Worm (Caenorhabditis elegans): ENCODE measurements around the gene C04C11.25.

Gene C04C11.25

ce11 chrX:14015808-14016207, 542 bp upstream of the C04C11.25 start (continued):
- TF ChIP-seq nhr-21 (tag; optimal IDR thresholded peaks at IDR 0.05), result peak; percentile 78
- peak; percentile 67 for TF ChIP-seq zag-1 (tag; optimal IDR thresholded peaks at IDR 0.05)
- peak; percentile 83 for TF ChIP-seq crh-2 (tag; optimal IDR thresholded peaks at IDR 0.05)
- TF ChIP-seq F13H6.1 (tag; optimal IDR thresholded peaks at IDR 0.05), result peak; percentile 79
- peak; percentile 53 for TF ChIP-seq sem-4 (tag; optimal IDR thresholded peaks at IDR 0.05)

- TF ChIP-seq unc-62 (GFP tag; optimal IDR thresholded peaks at IDR 0.05), result no peak
- no peak for TF ChIP-seq unc-55 (GFP tag; optimal IDR thresholded peaks at IDR 0.05)
- TF ChIP-seq lin-39 (tag; optimal IDR thresholded peaks at IDR 0.05), result no peak
- TF ChIP-seq sem-4 (tag; optimal IDR thresholded peaks at IDR 0.05), result no peak
- TF ChIP-seq peb-1 (tag; optimal IDR thresholded peaks at IDR 0.05), result no peak
- no peak for TF ChIP-seq fos-1 (tag; optimal IDR thresholded peaks at IDR 0.05)
- no peak for TF ChIP-seq mbf-1 (tag; optimal IDR thresholded peaks at IDR 0.05)
- TF ChIP-seq ztf-4 (tag; optimal IDR thresholded peaks at IDR 0.05), result no peak
- TF ChIP-seq nhr-25 (tag; optimal IDR thresholded peaks at IDR 0.05), result no peak
Measured at ce11 chrX:14012417-14012816, 2.8 kb downstream of the C04C11.25 start, which contains the start of gene tbc-19. Gene tbc-19 (minus strand): TSS chrX:14012517.

ce11 chrX:14008130-14008529, 7.1 kb downstream of the C04C11.25 start:
- TF ChIP-seq blmp-1 (tag; optimal IDR thresholded peaks at IDR 0.05; ENCODE audit: insufficient read depth) (no peak), R02D3.7 (tag; optimal IDR thresholded peaks at IDR 0.05) (no peak), lin-13 (GFP tag; optimal IDR thresholded peaks at IDR 0.05) (no peak), elt-3 (tag; optimal IDR thresholded peaks at IDR 0.05) (no peak), F13H6.1 (tag; optimal IDR thresholded peaks at IDR 0.05) (no peak), Y55F3AM.14 (GFP tag; optimal IDR thresholded peaks at IDR 0.05) (no peak), lsy-2 (tag; optimal IDR thresholded peaks at IDR 0.05) (no peak), dmd-4 (tag; optimal IDR thresholded peaks at IDR 0.05) (no peak), nhr-11 (tag; optimal IDR thresholded peaks at IDR 0.05) (no peak), zag-1 (tag; optimal IDR thresholded peaks at IDR 0.05) (no peak), lin-11 (tag; optimal IDR thresholded peaks at IDR 0.05) (no peak), ztf-1 (GFP tag; conservative IDR thresholded peaks at IDR 0.05) (no peak), ztf-11 (tag; optimal IDR thresholded peaks at IDR 0.05) (no peak), nhr-21 (tag; optimal IDR thresholded peaks at IDR 0.05) (no peak), mdl-1 (tag; optimal IDR thresholded peaks at IDR 0.05) (no peak), ceh-82 (tag; optimal IDR thresholded peaks at IDR 0.05) (no peak), unc-39 (tag; optimal IDR thresholded peaks at IDR 0.05) (no peak), ztf-4 (tag; optimal IDR thresholded peaks at IDR 0.05) (no peak), gmeb-1 (tag; optimal IDR thresholded peaks at IDR 0.05) (no peak)

- TF ChIP-seq lin-39 (tag; optimal IDR thresholded peaks at IDR 0.05) (no peak), sma-9 (GFP tag; optimal IDR thresholded peaks at IDR 0.05) (peak; percentile 16), sma-9 (tag; optimal IDR thresholded peaks at IDR 0.05) (no peak), unc-39 (tag; optimal IDR thresholded peaks at IDR 0.05) (no peak), fos-1 (tag; optimal IDR thresholded peaks at IDR 0.05) (peak; percentile 47), unc-55 (GFP tag; optimal IDR thresholded peaks at IDR 0.05) (no peak), egl-27 (tag; optimal IDR thresholded peaks at IDR 0.05) (no peak)
Measured at ce11 chrX:14003538-14003937, 11.7 kb downstream of the C04C11.25 start.

ce11 chrX:14002739-14003138, 12.5 kb downstream of the C04C11.25 start:
- no peak for TF ChIP-seq blmp-1 (tag; optimal IDR thresholded peaks at IDR 0.05; ENCODE audit: insufficient read depth)
- TF ChIP-seq C34F6.9 (tag; optimal IDR thresholded peaks at IDR 0.05), result no peak
- no peak for TF ChIP-seq zag-1 (tag; optimal IDR thresholded peaks at IDR 0.05)
- TF ChIP-seq dmd-4 (tag; optimal IDR thresholded peaks at IDR 0.05), result no peak
- TF ChIP-seq nhr-77 (tag; optimal IDR thresholded peaks at IDR 0.05), result no peak
- TF ChIP-seq ama-1 (optimal IDR thresholded peaks at IDR 0.05), result no peak
- no peak for TF ChIP-seq mdl-1 (tag; optimal IDR thresholded peaks at IDR 0.05)
- no peak for TF ChIP-seq unc-55 (GFP tag; optimal IDR thresholded peaks at IDR 0.05)
- TF ChIP-seq unc-39 (tag; optimal IDR thresholded peaks at IDR 0.05), result no peak
- TF ChIP-seq sem-4 (tag; optimal IDR thresholded peaks at IDR 0.05), result no peak
- no peak for TF ChIP-seq nhr-129 (tag; optimal IDR thresholded peaks at IDR 0.05)
- no peak for TF ChIP-seq ztf-1 (GFP tag; conservative IDR thresholded peaks at IDR 0.05)

Data from whole organism, L2 larva.